Worm (Caenorhabditis elegans): ENCODE results near the gene kvs-3.

Gene kvs-3

ce11 chrV:9318046-9318445, at the start of gene kvs-3:
Gene kvs-3, plus strand, starts transcription at chrV:9318311.
- TF ChIP-seq unc-62 (GFP tag; optimal IDR thresholded peaks at IDR 0.05) (no peak), ztf-4 (tag; optimal IDR thresholded peaks at IDR 0.05) (no peak), peb-1 (tag; optimal IDR thresholded peaks at IDR 0.05) (no peak), Y55F3AM.14 (GFP tag; optimal IDR thresholded peaks at IDR 0.05) (peak; percentile 8), gmeb-1 (tag; optimal IDR thresholded peaks at IDR 0.05) (no peak), fos-1 (tag; optimal IDR thresholded peaks at IDR 0.05) (peak; percentile 46), F13H6.1 (tag; optimal IDR thresholded peaks at IDR 0.05) (peak; percentile 33), R02D3.7 (tag; optimal IDR thresholded peaks at IDR 0.05) (no peak), sma-9 (GFP tag; optimal IDR thresholded peaks at IDR 0.05) (peak; percentile 84), sma-9 (tag; optimal IDR thresholded peaks at IDR 0.05) (no peak), nhr-11 (tag; optimal IDR thresholded peaks at IDR 0.05) (no peak), mbf-1 (tag; optimal IDR thresholded peaks at IDR 0.05) (no peak), sem-4 (tag; optimal IDR thresholded peaks at IDR 0.05) (no peak), egl-27 (tag; optimal IDR thresholded peaks at IDR 0.05) (peak; percentile 57), nhr-23 (tag; optimal IDR thresholded peaks at IDR 0.05) (no peak), elt-1 (tag; optimal IDR thresholded peaks at IDR 0.05) (no peak), nhr-12 (tag; optimal IDR thresholded peaks at IDR 0.05) (no peak), nhr-25 (tag; optimal IDR thresholded peaks at IDR 0.05) (no peak), lin-13 (GFP tag; optimal IDR thresholded peaks at IDR 0.05) (peak; percentile 45), nhr-6 (tag; optimal IDR thresholded peaks at IDR 0.05) (no peak), nhr-21 (tag; optimal IDR thresholded peaks at IDR 0.05) (peak; percentile 15), crh-2 (tag; optimal IDR thresholded peaks at IDR 0.05) (peak; percentile 72), lsy-2 (tag; optimal IDR thresholded peaks at IDR 0.05) (peak in 1 of 2 experiments; percentile 36), snpc-4 (tag; optimal IDR thresholded peaks at IDR 0.05) (no peak), nhr-10 (tag; optimal IDR thresholded peaks at IDR 0.05) (no peak), blmp-1 (tag; optimal IDR thresholded peaks at IDR 0.05; ENCODE audit: insufficient read depth) (no peak), ceh-16 (tag; optimal IDR thresholded peaks at IDR 0.05) (no peak), sma-3 (GFP tag; optimal IDR thresholded peaks at IDR 0.05) (peak; percentile 47), mab-5 (tag; optimal IDR thresholded peaks at IDR 0.05) (peak; percentile 36), skn-1 (tag; optimal IDR thresholded peaks at IDR 0.05) (no peak), unc-55 (GFP tag; optimal IDR thresholded peaks at IDR 0.05) (peak; percentile 22), C34F6.9 (tag; optimal IDR thresholded peaks at IDR 0.05) (peak; percentile 12), nhr-129 (tag; optimal IDR thresholded peaks at IDR 0.05) (peak; percentile 55), lin-11 (tag; optimal IDR thresholded peaks at IDR 0.05) (no peak)

- TF ChIP-seq sma-9 (GFP tag; optimal IDR thresholded peaks at IDR 0.05) = peak; percentile 11
- no peak for TF ChIP-seq sma-9 (tag; optimal IDR thresholded peaks at IDR 0.05)
- peak; percentile 22 for TF ChIP-seq F13H6.1 (tag; optimal IDR thresholded peaks at IDR 0.05)
- no peak for TF ChIP-seq nhr-23 (tag; optimal IDR thresholded peaks at IDR 0.05)
- TF ChIP-seq nhr-129 (tag; optimal IDR thresholded peaks at IDR 0.05) = no peak
- peak; percentile 34 to 38 for TF ChIP-seq mdl-1 (tag; optimal IDR thresholded peaks at IDR 0.05)
- TF ChIP-seq zag-1 (tag; optimal IDR thresholded peaks at IDR 0.05) = peak; percentile 12
These were observed 47.7 kb upstream of the kvs-3 start for ce11 chrV:9270442-9270841.

- TF ChIP-seq mab-5 (tag; optimal IDR thresholded peaks at IDR 0.05) (no peak), lsy-2 (tag; optimal IDR thresholded peaks at IDR 0.05) (peak in 1 of 2 experiments; percentile 2)
These were observed 46.3 kb upstream of the kvs-3 start for ce11 chrV:9271835-9272234.

ce11 chrV:9272624-9273023, 45.5 kb upstream of the kvs-3 start:
- TF ChIP-seq C34F6.9 (tag; optimal IDR thresholded peaks at IDR 0.05) = peak; percentile 23
- peak; percentile 4 for TF ChIP-seq sma-9 (GFP tag; optimal IDR thresholded peaks at IDR 0.05)
- TF ChIP-seq sma-9 (tag; optimal IDR thresholded peaks at IDR 0.05) = no peak
- TF ChIP-seq nhr-12 (tag; optimal IDR thresholded peaks at IDR 0.05) = no peak

- TF ChIP-seq unc-55 (GFP tag; optimal IDR thresholded peaks at IDR 0.05) (peak; percentile 93), skn-1 (tag; optimal IDR thresholded peaks at IDR 0.05) (no peak), lin-39 (tag; optimal IDR thresholded peaks at IDR 0.05) (no peak), peb-1 (tag; optimal IDR thresholded peaks at IDR 0.05) (no peak), nhr-77 (tag; optimal IDR thresholded peaks at IDR 0.05) (no peak), ceh-82 (tag; optimal IDR thresholded peaks at IDR 0.05) (peak; percentile 66), nhr-10 (tag; optimal IDR thresholded peaks at IDR 0.05) (no peak), nhr-23 (tag; optimal IDR thresholded peaks at IDR 0.05) (no peak), mab-5 (tag; optimal IDR thresholded peaks at IDR 0.05) (peak; percentile 76), Y55F3AM.14 (GFP tag; optimal IDR thresholded peaks at IDR 0.05) (peak; percentile 56), lin-13 (GFP tag; optimal IDR thresholded peaks at IDR 0.05) (peak; percentile 70), dmd-4 (tag; optimal IDR thresholded peaks at IDR 0.05) (no peak), nhr-25 (tag; optimal IDR thresholded peaks at IDR 0.05) (peak; percentile 26), ceh-16 (tag; optimal IDR thresholded peaks at IDR 0.05) (no peak), sma-3 (GFP tag; optimal IDR thresholded peaks at IDR 0.05) (no peak), fos-1 (tag; optimal IDR thresholded peaks at IDR 0.05) (peak; percentile 52), nhr-11 (tag; optimal IDR thresholded peaks at IDR 0.05) (no peak), ztf-1 (GFP tag; conservative IDR thresholded peaks at IDR 0.05) (no peak), gmeb-1 (tag; optimal IDR thresholded peaks at IDR 0.05) (no peak), nhr-12 (tag; optimal IDR thresholded peaks at IDR 0.05) (no peak), ztf-11 (tag; optimal IDR thresholded peaks at IDR 0.05) (no peak), F13H6.1 (tag; optimal IDR thresholded peaks at IDR 0.05) (peak; percentile 90), mbf-1 (tag; optimal IDR thresholded peaks at IDR 0.05) (no peak), R02D3.7 (tag; optimal IDR thresholded peaks at IDR 0.05) (no peak), sma-9 (GFP tag; optimal IDR thresholded peaks at IDR 0.05) (peak; percentile 94), sma-9 (tag; optimal IDR thresholded peaks at IDR 0.05) (no peak), sem-4 (tag; optimal IDR thresholded peaks at IDR 0.05) (peak; percentile 86), crh-2 (tag; optimal IDR thresholded peaks at IDR 0.05) (peak; percentile 69), lsy-2 (tag; optimal IDR thresholded peaks at IDR 0.05) (peak; percentile 8 to 70)
These were observed 44.5 kb upstream of the kvs-3 start for ce11 chrV:9273587-9273986.
